Worm (Caenorhabditis elegans) whole organism, L3 larva: Measurements from ENCODE around the gene decr-1.3.

Source experiments
- R02D3.7 ChIP-seq: fragments of 150-350 bp; optimal IDR thresholded peaks from 2 replicates; lab custom pipeline; 2014; ENCODE audit warnings: missing biosample characterization, missing genetic modification characterization
- ZK546.5 ChIP-seq: sonication (generic microtip); optimal IDR thresholded peaks from 2 replicates; lab custom pipeline; 2017; ENCODE audit warnings: missing biosample characterization, missing genetic modification characterization
- lin-39 ChIP-seq: fragments of 150-350 bp; optimal IDR thresholded peaks from 2 replicates; lab custom pipeline; 2018; ENCODE audit warnings: missing biosample characterization, missing genetic modification reagents, missing genetic modification characterization
- nhr-12 ChIP-seq: fragments of 150-350 bp; optimal IDR thresholded peaks from 2 replicates; lab custom pipeline; 2014; ENCODE audit warnings: missing biosample characterization, missing genetic modification characterization
- nhr-237 ChIP-seq: fragments of 150-350 bp; optimal IDR thresholded peaks from 2 replicates; lab custom pipeline; 2014; ENCODE audit warnings: missing biosample characterization, missing genetic modification characterization
- nhr-76 ChIP-seq: fragments of 150-350 bp; sonication (generic microtip); optimal IDR thresholded peaks from 5 replicates; lab custom pipeline; 2014; ENCODE audit warnings: missing biosample characterization, missing genetic modification characterization
- sea-2 ChIP-seq: fragments of 150-350 bp; sonication (generic microtip); optimal IDR thresholded peaks from 4 replicates; lab custom pipeline; 2014; ENCODE audit warnings: missing biosample characterization, missing genetic modification reagents, missing genetic modification characterization
- tbx-2 ChIP-seq: sonication (generic microtip); optimal IDR thresholded peaks from 2 replicates; lab custom pipeline; 2016; ENCODE audit warnings: mild to moderate bottlenecking, missing genetic modification characterization, missing compliant biosample characterization
- unc-62 ChIP-seq: fragments of 150-350 bp; sonication (generic microtip); optimal IDR thresholded peaks from 4 replicates; lab custom pipeline; 2014; ENCODE audit warnings: missing biosample characterization, missing genetic modification reagents, missing genetic modification characterization
- zag-1 ChIP-seq: fragments of 150-350 bp; optimal IDR thresholded peaks from 2 replicates; lab custom pipeline; 2014; ENCODE audit warnings: missing biosample characterization, missing genetic modification characterization

ce11 chrII:8218266-8218665, 44.9 kb upstream of the decr-1.3 start:
- no peak for TF ChIP-seq unc-62
- TF ChIP-seq sea-2 (GFP tag; lab: Kevin White, UChicago): no peak
- no peak for TF ChIP-seq zag-1 (tag; lab: Kevin White, UChicago)
- TF ChIP-seq lin-39 (tag; lab: Kevin White, UChicago): no peak
- TF ChIP-seq ZK546.5 (tag; lab: Kevin White, UChicago): no peak
- TF ChIP-seq nhr-12 (tag; lab: Kevin White, UChicago): no peak
- TF ChIP-seq nhr-237: no peak
- no peak for TF ChIP-seq nhr-76 (tag; lab: Kevin White, UChicago)
- no peak for TF ChIP-seq R02D3.7 (tag; lab: Kevin White, UChicago)
- no peak for TF ChIP-seq tbx-2 (tag; lab: Kevin White, UChicago)
